Worm (Caenorhabditis elegans): ENCODE measurements around the gene srz-15.

DNA sequence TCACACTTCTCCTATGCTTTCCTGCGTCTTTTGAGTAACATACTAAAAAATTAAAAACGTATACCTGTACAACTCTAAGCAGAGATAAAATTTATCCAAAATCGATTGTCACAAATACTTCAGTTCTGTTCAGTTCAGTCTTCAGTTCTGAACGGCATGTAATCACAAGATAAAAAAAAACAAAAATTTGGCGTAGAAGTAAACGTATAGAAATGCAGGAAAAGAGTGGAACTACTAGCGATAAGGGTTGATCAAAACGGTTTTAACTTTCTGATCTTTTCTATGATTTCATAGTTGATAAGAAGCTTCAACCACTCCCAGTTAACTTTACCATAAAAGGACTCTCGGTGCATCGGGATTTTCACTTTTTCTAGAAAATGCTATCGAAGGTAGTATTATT is 49.5 kb downstream of the srz-15 start, which contains the start of gene dod-22:
- no peak for TF ChIP-seq lin-39 (tag; optimal IDR thresholded peaks at IDR 0.05)
- no peak for TF ChIP-seq nhr-12 (tag; optimal IDR thresholded peaks at IDR 0.05)
